In genomic region chr3L:6816872-6817271, dm6 we compare ENCODE assay signal across 3 fruit fly cellular contexts.
TF ChIP-seq lines count a peak whose summit lies in the region.

No protein-coding gene starts in this region.

- no peak for TF ChIP-seq CTCF in whole organism, embryonic (GFP tag; optimal IDR thresholded peaks at IDR 0.05; lab: Kevin White, UChicago)

TF ChIP-seq in whole organism, embryonic, 481 proteins besides CTCF, POLR2A, EP300 and RAD21 (continues in another document):
- TF ChIP-seq Gsc (GFP tag; IDR thresholded peaks at IDR 0.05; lab: Robert Waterston, UW) (no peak), esg (GFP tag; conservative IDR thresholded peaks at IDR 0.05; lab: Robert Waterston, UW) (peak; percentile 54), BtbVII (GFP tag; optimal IDR thresholded peaks at IDR 0.05; lab: Kevin White, UChicago) (no peak), B-H1 (GFP tag; IDR thresholded peaks at IDR 0.05; lab: Robert Waterston, UW) (no peak), MESR4 (GFP tag; optimal IDR thresholded peaks at IDR 0.05; lab: Kevin White, UChicago) (no peak), Oaz (GFP tag; IDR thresholded peaks at IDR 0.05; lab: Robert Waterston, UW) (peak; percentile 26; the same call in 1 of the 2 replicates), CG13775 (GFP tag; optimal IDR thresholded peaks at IDR 0.05; lab: Kevin White, UChicago) (peak; percentile 27), CG17186 (GFP tag; optimal IDR thresholded peaks at IDR 0.05; lab: Kevin White, UChicago) (no peak), CG4360 (GFP tag; IDR thresholded peaks at IDR 0.05; lab: Robert Waterston, UW) (0 out of 2 replicates have a peak, but pooled peaks have one; percentile 14), CoRest (tag; optimal IDR thresholded peaks at IDR 0.05; lab: Kevin White, UChicago) (peak; percentile 65), CG2199 (GFP tag; IDR thresholded peaks at IDR 0.05; lab: Robert Waterston, UW) (0 out of 3 replicates have a peak, but pooled peaks have one; percentile 29), CG2889 (GFP tag; IDR thresholded peaks at IDR 0.05; lab: Robert Waterston, UW) (no peak), emc (GFP tag; optimal IDR thresholded peaks at IDR 0.05; lab: Kevin White, UChicago) (no peak), CG4424 (GFP tag; optimal IDR thresholded peaks at IDR 0.05; lab: Kevin White, UChicago) (peak; percentile 27), CG8290 (GFP tag; optimal IDR thresholded peaks at IDR 0.05; lab: Kevin White, UChicago) (no peak), CG8290 (tag; optimal IDR thresholded peaks at IDR 0.05; lab: Kevin White, UChicago) (peak in 1 of 2 experiments; percentile 24), CG30403 (GFP tag; optimal IDR thresholded peaks at IDR 0.05; lab: Kevin White, UChicago) (peak; percentile 58), CG14014 (GFP tag; IDR thresholded peaks at IDR 0.05; lab: Robert Waterston, UW) (0 out of 2 replicates have a peak, but pooled peaks have one; percentile 14), CG15011 (GFP tag; optimal IDR thresholded peaks at IDR 0.05; lab: Kevin White, UChicago) (peak; percentile 20), exex (tag; optimal IDR thresholded peaks at IDR 0.05; lab: Kevin White, UChicago) (no peak), CG17829 (tag; optimal IDR thresholded peaks at IDR 0.05; lab: Kevin White, UChicago) (peak; percentile 71), gsb (GFP tag; IDR thresholded peaks at IDR 0.05; lab: Robert Waterston, UW) (no peak), wor (GFP tag; IDR thresholded peaks at IDR 0.05; lab: Robert Waterston, UW) (peak; percentile 42; the same call in 1 of the 2 replicates), lov (optimal IDR thresholded peaks at IDR 0.05; lab: Kevin White, UChicago) (no peak), lov (GFP tag; IDR thresholded peaks at IDR 0.05; lab: Robert Waterston, UW) (0 out of 3 replicates have a peak, but pooled peaks have one; percentile 57), Bgb (GFP tag; IDR thresholded peaks at IDR 0.05; lab: Robert Waterston, UW; ENCODE audit: partially characterized antibody) (no peak), ken (GFP tag; IDR thresholded peaks at IDR 0.05; lab: Robert Waterston, UW) (no peak), CG3726 (GFP tag; IDR thresholded peaks at IDR 0.05; lab: Robert Waterston, UW) (0 out of 3 replicates have a peak, but pooled peaks have one; percentile 24), CG4707 (GFP tag; optimal IDR thresholded peaks at IDR 0.05; lab: Kevin White, UChicago) (no peak)

TF ChIP-seq in whole organism, prepupa, 60 proteins besides CTCF, POLR2A, EP300 and RAD21:
- TF ChIP-seq achi (GFP tag; optimal IDR thresholded peaks at IDR 0.05; lab: Kevin White, UChicago) (peak; percentile 8), CG15336 (GFP tag; IDR thresholded peaks at IDR 0.05; lab: Robert Waterston, UW) (no peak), lz (GFP tag; optimal IDR thresholded peaks at IDR 0.05; lab: Kevin White, UChicago) (peak; percentile 9), OdsH (GFP tag; optimal IDR thresholded peaks at IDR 0.05; lab: Kevin White, UChicago) (peak; percentile 15), Met (GFP tag; optimal IDR thresholded peaks at IDR 0.05; lab: Kevin White, UChicago) (peak; percentile 42), CG4318 (GFP tag; optimal IDR thresholded peaks at IDR 0.05; lab: Kevin White, UChicago) (no peak), topi (GFP tag; optimal IDR thresholded peaks at IDR 0.05; lab: Kevin White, UChicago) (peak; percentile 29), eg (GFP tag; IDR thresholded peaks at IDR 0.05; lab: Robert Waterston, UW) (0 out of 3 replicates have a peak, but pooled peaks have one; percentile 19), Smox (GFP tag; optimal IDR thresholded peaks at IDR 0.05; lab: Kevin White, UChicago) (peak; percentile 31), CG10631 (GFP tag; optimal IDR thresholded peaks at IDR 0.05; lab: Kevin White, UChicago) (peak; percentile 2), esn (GFP tag; optimal IDR thresholded peaks at IDR 0.05; lab: Kevin White, UChicago) (peak; percentile 55), CG31627 (GFP tag; optimal IDR thresholded peaks at IDR 0.05; lab: Kevin White, UChicago) (peak; percentile 8), svp (GFP tag; lab: Kevin White, UChicago) (no peak), fkh (GFP tag; optimal IDR thresholded peaks at IDR 0.05; lab: Kevin White, UChicago) (no peak)

TF ChIP-seq in whole organism, wandering third instar larva, 38 proteins besides CTCF, POLR2A, EP300 and RAD21:
- TF ChIP-seq Abd-B (GFP tag; optimal IDR thresholded peaks at IDR 0.05; lab: Kevin White, UChicago) (no peak), HLH106 (tag; optimal IDR thresholded peaks at IDR 0.05; lab: Kevin White, UChicago) (peak; percentile 14), OdsH (GFP tag; optimal IDR thresholded peaks at IDR 0.05; lab: Kevin White, UChicago) (peak; percentile 24), h (GFP tag; optimal IDR thresholded peaks at IDR 0.05; lab: Kevin White, UChicago) (peak; percentile 32), psq (GFP tag; optimal IDR thresholded peaks at IDR 0.05; lab: Kevin White, UChicago) (peak; percentile 16), tai (GFP tag; optimal IDR thresholded peaks at IDR 0.05; lab: Kevin White, UChicago) (no peak), fru (GFP tag; optimal IDR thresholded peaks at IDR 0.05; lab: Kevin White, UChicago) (peak; percentile 16), foxo (GFP tag; optimal IDR thresholded peaks at IDR 0.05; lab: Kevin White, UChicago) (peak in 1 of 2 experiments; percentile 25), Sp1 (GFP tag; optimal IDR thresholded peaks at IDR 0.05; lab: Kevin White, UChicago) (peak; percentile 20), rgr (GFP tag; optimal IDR thresholded peaks at IDR 0.05; lab: Kevin White, UChicago) (peak; percentile 19)

Comparison
In these comparisons a context has a peak if more than half of its experiments do, and no peak if none do; other contexts are left out.
1. Of the 7 proteins assayed by ChIP-seq in both whole organism, embryonic and whole organism, prepupa: peak only in whole organism, embryonic: Blimp-1 and Sox102F; only in whole organism, prepupa: none; in both: none; in neither: 5.